Worm (Caenorhabditis elegans): ENCODE measurements around the gene F13A7.14.

DNA sequence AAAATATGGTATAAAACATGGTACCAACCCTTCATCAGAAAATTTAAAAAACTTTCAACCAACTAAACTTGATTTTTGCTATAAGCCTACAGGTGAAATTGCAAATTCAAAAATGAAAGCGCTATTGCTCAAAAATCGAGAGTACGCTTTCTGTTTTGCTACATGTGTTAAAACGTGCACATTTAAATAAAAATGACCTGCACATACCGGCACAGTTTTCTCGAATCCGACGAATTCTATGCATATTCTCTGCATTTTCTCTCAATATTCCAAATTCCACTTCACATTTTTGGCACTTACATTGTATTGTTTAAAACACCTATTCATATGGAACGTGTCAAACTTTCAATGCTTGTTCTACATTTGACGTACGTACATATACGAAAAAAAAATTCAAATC lies 8.8 kb downstream of the F13A7.14 start, which contains the start of gene srh-145:
- no peak for TF ChIP-seq tbx-2 (tag; optimal IDR thresholded peaks at IDR 0.05)
- no peak for TF ChIP-seq nfya-1 (tag; optimal IDR thresholded peaks at IDR 0.05)
- no peak for TF ChIP-seq tbx-7 (tag; optimal IDR thresholded peaks at IDR 0.05)
- no peak for TF ChIP-seq ref-2 (tag; optimal IDR thresholded peaks at IDR 0.05)
- TF ChIP-seq unc-86 (tag; optimal IDR thresholded peaks at IDR 0.05), result no peak
- no peak for TF ChIP-seq hlh-13 (GFP tag; optimal IDR thresholded peaks at IDR 0.05)
